Fruit fly (Drosophila melanogaster) whole organism, embryonic: ENCODE data around the gene ND-39.

Source experiments
- ATbp ChIP-seq: fragments of 200-800 bp; sonication (Bioruptor generic); optimal IDR thresholded peaks from 2 replicates; lab custom pipeline; 2017; ENCODE audit warnings: missing biosample characterization, mild to moderate bottlenecking, missing genetic modification characterization, missing genetic modification reagents
- Antp ChIP-seq: fragments of 200-800 bp; sonication (Bioruptor generic); optimal IDR thresholded peaks from 3 replicates; lab custom pipeline; 2016; ENCODE audit warnings: missing biosample characterization, missing genetic modification characterization
- Bteb2 ChIP-seq: fragments of 200-800 bp; sonication (Bioruptor generic); optimal IDR thresholded peaks from 2 replicates; lab custom pipeline; 2016; ENCODE audit warnings: missing biosample characterization, missing genetic modification characterization
- CG10147 ChIP-seq: fragments of 200-800 bp; sonication (Bioruptor generic); optimal IDR thresholded peaks from 2 replicates; lab custom pipeline; 2019; ENCODE audit warnings: missing biosample characterization, mild to moderate bottlenecking, missing genetic modification characterization, moderate library complexity
- CG1024 ChIP-seq: fragments of 200-800 bp; sonication (Bioruptor generic); IDR thresholded peaks from 2 replicates; pipeline ENCODE4 v1.3.6; 2022; ENCODE audit warnings: missing biosample characterization, missing genetic modification characterization
- CG10565 ChIP-seq: fragments of 200-800 bp; sonication (Bioruptor generic); optimal IDR thresholded peaks from 3 replicates; lab custom pipeline; 2016; ENCODE audit warnings: missing biosample characterization, mild to moderate bottlenecking, missing genetic modification characterization
- CG11456 ChIP-seq: fragments of 200-800 bp; sonication (Bioruptor generic); IDR thresholded peaks from 3 replicates; pipeline ENCODE4 v1.3.6; 2022; ENCODE audit warnings: missing biosample characterization, missing genetic modification characterization
- CG12659 ChIP-seq: fragments of 200-800 bp; sonication (Bioruptor generic); optimal IDR thresholded peaks from 3 replicates; lab custom pipeline; 2017; ENCODE audit warnings: mild to moderate bottlenecking, missing biosample characterization, missing genetic modification reagents, missing genetic modification characterization
- CG15696 ChIP-seq: fragments of 200-800 bp; sonication (Bioruptor generic); optimal IDR thresholded peaks from 2 replicates; lab custom pipeline; 2019; ENCODE audit warnings: missing biosample characterization, mild to moderate bottlenecking, missing genetic modification characterization, moderate library complexity
- CG4617 ChIP-seq: fragments of 200-800 bp; sonication (Bioruptor generic); optimal IDR thresholded peaks from 3 replicates; lab custom pipeline; 2016; ENCODE audit warnings: missing biosample characterization, missing genetic modification characterization, borderline replicate concordance
- CG6654 ChIP-seq: fragments of 200-800 bp; sonication (Bioruptor generic); optimal IDR thresholded peaks from 2 replicates; lab custom pipeline; 2017; ENCODE audit warnings: missing biosample characterization, mild to moderate bottlenecking, missing genetic modification characterization
- CG6791 ChIP-seq: fragments of 200-800 bp; sonication (Bioruptor generic); IDR thresholded peaks from 3 replicates; pipeline ENCODE4 v1.3.6; 2022; ENCODE audit warnings: missing biosample characterization, missing genetic modification characterization; ENCODE audit not compliant: partially characterized antibody
- CG9215 ChIP-seq: fragments of 200-800 bp; sonication (Bioruptor generic); IDR thresholded peaks from 2 replicates; pipeline ENCODE4 v1.3.6; 2022; ENCODE audit warnings: missing biosample characterization, missing genetic modification characterization
- D ChIP-seq, 2 experiments: fragments of 200-800 bp in 1 of 2; fragments of >200 bp in 1 of 2; sonication (Bioruptor generic) in 1 of 2; optimal IDR thresholded peaks; 2 replicates in 1 of 2; 3 replicates in 1 of 2; lab custom pipeline; 2017; ENCODE audit warnings: mild to moderate bottlenecking in 1 of 2, missing biosample characterization in 1 of 2, missing genetic modification characterization in 1 of 2, missing genetic modification reagents in 1 of 2
- Doc3 ChIP-seq: fragments of 200-800 bp; sonication (Bioruptor generic); IDR thresholded peaks from 3 replicates; pipeline ENCODE4 v1.3.6; 2022; ENCODE audit warnings: missing biosample characterization, missing genetic modification characterization; ENCODE audit not compliant: partially characterized antibody
- Eip74EF ChIP-seq, 2 experiments: fragments of 200-800 bp in 1 of 2; fragments of >200 bp in 1 of 2; sonication (Bioruptor generic) in 1 of 2; optimal IDR thresholded peaks; 2 replicates each; lab custom pipeline; 2017 to 2019; ENCODE audit warnings: missing biosample characterization in 2 of 2, missing genetic modification characterization in 2 of 2, mild to moderate bottlenecking in 1 of 2, moderate library complexity in 1 of 2
- Elba2 ChIP-seq: fragments of 200-800 bp; sonication (Bioruptor generic); optimal IDR thresholded peaks from 3 replicates; lab custom pipeline; 2016; ENCODE audit warnings: missing biosample characterization, missing genetic modification characterization
- HmgD ChIP-seq: fragments of 200-800 bp; sonication (Bioruptor generic); optimal IDR thresholded peaks from 3 replicates; lab custom pipeline; 2016; ENCODE audit warnings: missing biosample characterization, missing genetic modification characterization
- Hsf ChIP-seq: fragments of 200-800 bp; sonication (Bioruptor generic); optimal IDR thresholded peaks from 3 replicates; lab custom pipeline; 2016; ENCODE audit warnings: missing biosample characterization, missing genetic modification characterization
- MBD-R2 ChIP-seq: fragments of 200-800 bp; sonication (Bioruptor generic); IDR thresholded peaks from 2 replicates; pipeline ENCODE4 v1.3.6; 2022; ENCODE audit warnings: missing biosample characterization, missing genetic modification characterization
- Meics ChIP-seq: fragments of 200-800 bp; sonication (Bioruptor generic); optimal IDR thresholded peaks from 2 replicates; lab custom pipeline; 2017; ENCODE audit warnings: missing biosample characterization, mild to moderate bottlenecking, missing genetic modification characterization
- NC2α ChIP-seq: fragments of 200-800 bp; sonication (Bioruptor generic); optimal IDR thresholded peaks from 2 replicates; lab custom pipeline; 2016; ENCODE audit warnings: missing biosample characterization, missing genetic modification characterization
- NFAT ChIP-seq: fragments of 200-800 bp; sonication (Bioruptor generic); IDR thresholded peaks from 2 replicates; pipeline ENCODE4 v1.3.6; 2022; ENCODE audit warnings: missing biosample characterization, missing genetic modification characterization
- Nf-YC ChIP-seq: fragments of 200-800 bp; optimal IDR thresholded peaks from 3 replicates; lab custom pipeline; 2019; ENCODE audit warnings: missing biosample characterization, mild to moderate bottlenecking, missing genetic modification characterization, moderate library complexity
- Oaz ChIP-seq: fragments of 200-800 bp; sonication (Bioruptor generic); IDR thresholded peaks from 2 replicates; pipeline ENCODE4 v1.3.6; 2022; ENCODE audit warnings: missing biosample characterization, missing genetic modification characterization
- Side ChIP-seq: fragments of 200-800 bp; sonication (Bioruptor generic); optimal IDR thresholded peaks from 2 replicates; lab custom pipeline; 2016; ENCODE audit warnings: missing biosample characterization, missing genetic modification characterization
- TFAM ChIP-seq: fragments of 200-800 bp; sonication (Bioruptor generic); optimal IDR thresholded peaks from 2 replicates; lab custom pipeline; 2017; ENCODE audit warnings: missing biosample characterization, missing genetic modification characterization, inconsistent platforms
- ara ChIP-seq: fragments of 200-800 bp; sonication (Bioruptor generic); IDR thresholded peaks from 2 replicates; pipeline ENCODE4 v1.3.6; 2022; ENCODE audit warnings: missing biosample characterization, missing genetic modification characterization
- bbx ChIP-seq: fragments of 200-800 bp; sonication (Bioruptor generic); IDR thresholded peaks from 2 replicates; pipeline ENCODE4 v1.3.6; 2022; ENCODE audit warnings: missing biosample characterization, missing genetic modification characterization; ENCODE audit not compliant: partially characterized antibody
- cato ChIP-seq: fragments of 200-800 bp; sonication (Bioruptor generic); optimal IDR thresholded peaks from 2 replicates; lab custom pipeline; 2016; ENCODE audit warnings: missing biosample characterization, missing genetic modification characterization, borderline replicate concordance
- cg ChIP-seq: fragments of 200-800 bp; sonication (Bioruptor generic); optimal IDR thresholded peaks from 3 replicates; lab custom pipeline; 2019; ENCODE audit warnings: missing biosample characterization, mild to moderate bottlenecking, missing genetic modification characterization, moderate library complexity
- chn ChIP-seq: fragments of 200-800 bp; sonication (Bioruptor generic); optimal IDR thresholded peaks from 2 replicates; lab custom pipeline; 2016; ENCODE audit warnings: missing biosample characterization, missing genetic modification characterization
- dpn ChIP-seq, 2 experiments: fragments of 200-800 bp; sonication (Bioruptor generic); optimal IDR thresholded peaks; 3 replicates each; lab custom pipeline; 2016; ENCODE audit warnings: missing biosample characterization in 2 of 2, missing genetic modification characterization in 2 of 2
- ems ChIP-seq: fragments of 200-800 bp; sonication (Bioruptor generic); optimal IDR thresholded peaks from 3 replicates; lab custom pipeline; 2016; ENCODE audit warnings: missing biosample characterization, missing genetic modification characterization
- esg ChIP-seq: fragments of 200-800 bp; sonication (Bioruptor generic); conservative IDR thresholded peaks from 2 replicates; pipeline ENCODE4 v1.3.6; 2022; ENCODE audit warnings: missing biosample characterization, missing genetic modification characterization
- grn ChIP-seq: fragments of 200-800 bp; sonication (Bioruptor generic); optimal IDR thresholded peaks from 3 replicates; lab custom pipeline; 2017; ENCODE audit warnings: missing biosample characterization, missing genetic modification characterization
- gro ChIP-seq: fragments of 200-800 bp; sonication (Bioruptor generic); optimal IDR thresholded peaks from 2 replicates; lab custom pipeline; 2016; ENCODE audit warnings: missing biosample characterization, missing genetic modification characterization
- hkb ChIP-seq, 2 experiments: fragments of 200-800 bp in 1 of 2; fragments of >200 bp in 1 of 2; sonication (Bioruptor generic) in 1 of 2; IDR thresholded peaks in 1 of 2; optimal IDR thresholded peaks in 1 of 2; 2 replicates each; pipeline versions ENCODE4 v1.3.6 to Lab custom; 2017 to 2022; ENCODE audit warnings: missing biosample characterization in 1 of 2, missing genetic modification characterization in 1 of 2
- luna ChIP-seq: fragments of 200-800 bp; sonication (Bioruptor generic); optimal IDR thresholded peaks from 2 replicates; lab custom pipeline; 2016; ENCODE audit warnings: missing biosample characterization, missing genetic modification characterization
- pfk ChIP-seq: fragments of 200-800 bp; sonication (Bioruptor generic); optimal IDR thresholded peaks from 2 replicates; lab custom pipeline; 2018; ENCODE audit warnings: missing biosample characterization, mild to moderate bottlenecking, missing genetic modification characterization, moderate library complexity
- pho ChIP-seq: fragments of 200-800 bp; sonication (Bioruptor generic); optimal IDR thresholded peaks from 2 replicates; lab custom pipeline; 2016; ENCODE audit warnings: missing biosample characterization, missing genetic modification characterization
- repo ChIP-seq: fragments of 200-800 bp; sonication (Bioruptor generic); optimal IDR thresholded peaks from 2 replicates; lab custom pipeline; 2016; ENCODE audit warnings: missing biosample characterization, missing genetic modification characterization
- sisA ChIP-seq: fragments of 200-800 bp; sonication (Bioruptor generic); IDR thresholded peaks from 2 replicates; pipeline ENCODE4 v1.3.6; 2022; ENCODE audit warnings: missing biosample characterization, missing genetic modification characterization
- so ChIP-seq: fragments of 200-800 bp; sonication (Bioruptor generic); IDR thresholded peaks from 3 replicates; pipeline ENCODE4 v1.3.6; 2022; ENCODE audit warnings: missing biosample characterization, missing genetic modification characterization
- tin ChIP-seq: fragments of 200-800 bp; sonication (Bioruptor generic); optimal IDR thresholded peaks from 3 replicates; lab custom pipeline; 2016; ENCODE audit warnings: missing biosample characterization, missing genetic modification characterization
- tio ChIP-seq: fragments of 200-800 bp; sonication (Bioruptor generic); optimal IDR thresholded peaks from 2 replicates; lab custom pipeline; 2017; ENCODE audit warnings: missing biosample characterization, missing genetic modification characterization, inconsistent platforms
- tup ChIP-seq: fragments of 200-800 bp; sonication (Bioruptor generic); optimal IDR thresholded peaks from 2 replicates; lab custom pipeline; 2016; ENCODE audit warnings: missing biosample characterization, mild to moderate bottlenecking, missing genetic modification characterization, moderate library complexity
- unpg ChIP-seq: fragments of 200-800 bp; sonication (Bioruptor generic); optimal IDR thresholded peaks from 3 replicates; lab custom pipeline; 2018; ENCODE audit warnings: missing biosample characterization, mild to moderate bottlenecking, missing genetic modification characterization, moderate library complexity
- wdn ChIP-seq: fragments of 200-800 bp; sonication (Bioruptor generic); IDR thresholded peaks from 2 replicates; pipeline ENCODE4 v1.3.6; 2022; ENCODE audit warnings: missing biosample characterization, missing genetic modification characterization
- yki ChIP-seq: fragments of >200 bp; optimal IDR thresholded peaks from 3 replicates; lab custom pipeline; 2018

Gene ND-39

dm6 chr3L:20474789-20475208 is 17.1 kb upstream of the ND-39 start (continued):
- TF ChIP-seq ems (GFP tag; lab: Kevin White, UChicago) (peak; percentile 74), CG11456 (no peak), esg (GFP tag; lab: Robert Waterston, UW) (no peak), CG4617 (GFP tag; lab: Kevin White, UChicago) (peak; percentile 91), Nf-YC (peak; percentile 81), CG10565 (GFP tag; lab: Kevin White, UChicago) (no peak), NC2α (peak; percentile 53), yki (lab: Kevin White, UChicago) (no peak), cg (no peak), CG6791 (GFP tag; lab: Robert Waterston, UW) (no peak), Elba2 (peak; percentile 36), chn (GFP tag; lab: Kevin White, UChicago) (peak; percentile 87), HmgD (GFP tag; lab: Kevin White, UChicago) (peak; percentile 77), CG10147 (GFP tag; lab: Kevin White, UChicago) (peak; percentile 77), MBD-R2 (GFP tag; lab: Robert Waterston, UW) (no peak), pfk (GFP tag; lab: Kevin White, UChicago) (peak; percentile 60), pho (peak; percentile 90), tio (GFP tag; lab: Kevin White, UChicago) (peak; percentile 83), repo (GFP tag; lab: Kevin White, UChicago) (peak; percentile 81), ara (GFP tag; lab: Robert Waterston, UW) (no peak), NFAT (GFP tag; lab: Robert Waterston, UW) (no peak), Hsf (GFP tag; lab: Kevin White, UChicago) (peak; percentile 84), CG9215 (GFP tag; lab: Robert Waterston, UW) (no peak), CG15696 (tag; lab: Kevin White, UChicago) (peak; percentile 70), tup (peak; percentile 87), Antp (GFP tag; lab: Kevin White, UChicago) (peak; percentile 79), CG6654 (GFP tag; lab: Kevin White, UChicago) (peak; percentile 34), TFAM (GFP tag; lab: Kevin White, UChicago) (peak; percentile 19), luna (GFP tag; lab: Kevin White, UChicago) (peak; percentile 87), bbx (GFP tag; lab: Robert Waterston, UW) (no peak), Bteb2 (GFP tag; lab: Kevin White, UChicago) (peak; percentile 84), so (GFP tag; lab: Robert Waterston, UW) (no peak), grn (GFP tag; lab: Kevin White, UChicago) (peak; percentile 22), CG1024 (GFP tag; lab: Robert Waterston, UW) (no peak), Meics (GFP tag; lab: Kevin White, UChicago) (peak; percentile 90), unpg (peak; percentile 86), cato (GFP tag; lab: Kevin White, UChicago) (peak; percentile 71), gro (GFP tag; lab: Kevin White, UChicago) (peak; percentile 90), Side (GFP tag; lab: Kevin White, UChicago) (peak; percentile 81), Oaz (GFP tag; lab: Robert Waterston, UW) (no peak), D (optimal IDR thresholded peaks at IDR 0.05; lab: Kevin White, UChicago) (no peak), D (GFP tag; optimal IDR thresholded peaks at IDR 0.05; lab: Kevin White, UChicago) (peak; percentile 72), Eip74EF (GFP tag; optimal IDR thresholded peaks at IDR 0.05; lab: Kevin White, UChicago) (peak in 1 of 2 experiments; percentile 76), Doc3 (GFP tag; lab: Robert Waterston, UW) (no peak), sisA (no peak), ATbp (GFP tag; lab: Kevin White, UChicago) (peak; percentile 82), wdn (GFP tag; lab: Robert Waterston, UW) (no peak), hkb (optimal IDR thresholded peaks at IDR 0.05; lab: Kevin White, UChicago) (no peak), hkb (GFP tag; IDR thresholded peaks at IDR 0.05; lab: Robert Waterston, UW) (no peak), dpn (GFP tag; optimal IDR thresholded peaks at IDR 0.05; lab: Kevin White, UChicago) (peak; percentile 89 to 94), tin (GFP tag; lab: Kevin White, UChicago) (peak; percentile 95), CG12659 (peak; percentile 92)
